Fruit fly (Drosophila melanogaster): ENCODE data around the gene ccb.

DNA sequence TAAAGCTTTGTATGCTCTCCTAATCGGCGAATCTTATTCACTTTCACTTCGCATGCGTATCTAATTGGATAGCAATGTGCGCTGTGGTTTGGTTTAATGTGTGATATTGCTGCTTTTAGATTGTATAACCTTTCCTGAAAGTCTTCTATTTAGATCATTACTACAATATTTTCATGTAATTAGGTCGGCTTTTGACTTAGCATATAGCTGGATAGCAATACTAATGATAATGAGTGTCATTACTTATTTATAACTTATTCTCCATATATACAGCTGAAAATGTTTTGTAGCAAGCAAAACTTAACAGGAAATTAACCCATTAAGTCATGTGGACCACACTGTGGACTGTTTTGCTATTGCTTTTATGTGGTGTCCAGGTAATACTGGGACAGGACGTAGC is 24.5 kb downstream of the ccb start, which contains the start of gene CG32523:
- TF ChIP-seq ttk (optimal IDR thresholded peaks at IDR 0.05) (no peak), Myc (optimal IDR thresholded peaks at IDR 0.05) (no peak), h (optimal IDR thresholded peaks at IDR 0.05) (no peak), insv (optimal IDR thresholded peaks at IDR 0.05) (no peak)
